Worm (Caenorhabditis elegans) whole organism, young adult: ENCODE measurements around the gene memb-2.

Experiments
- B0261.1 ChIP-seq: sonication (generic microtip); optimal IDR thresholded peaks from 2 replicates; lab custom pipeline; 2016; ENCODE audit warnings: mild to moderate bottlenecking, missing genetic modification characterization, moderate library complexity, missing compliant biosample characterization
- B0336.3 ChIP-seq: fragments of 200-800 bp; sonication (Bioruptor generic); IDR thresholded peaks from 2 replicates; pipeline ENCODE4 v1.3.6; 2022; ENCODE audit warnings: missing genetic modification characterization, missing compliant biosample characterization
- C17E4.6 ChIP-seq: fragments of 200-800 bp; sonication (Bioruptor generic); IDR thresholded peaks from 2 replicates; pipeline ENCODE4 v1.3.6; 2022; ENCODE audit warnings: missing genetic modification reagents, missing genetic modification characterization, missing compliant biosample characterization
- D2030.7 ChIP-seq: fragments of 200-800 bp; sonication (Bioruptor generic); IDR thresholded peaks from 2 replicates; pipeline ENCODE4 v1.3.6; 2022; ENCODE audit warnings: missing genetic modification reagents, missing genetic modification characterization, missing compliant biosample characterization
- F33H1.4 ChIP-seq: fragments of 200-800 bp; sonication (Bioruptor generic); IDR thresholded peaks from 2 replicates; pipeline ENCODE4 v1.3.6; 2022; ENCODE audit warnings: missing genetic modification reagents, missing genetic modification characterization, missing compliant biosample characterization
- F49E8.2 ChIP-seq: sonication (generic microtip); optimal IDR thresholded peaks from 3 replicates; lab custom pipeline; 2017; ENCODE audit warnings: missing genetic modification characterization, mild to moderate bottlenecking, missing compliant biosample characterization, antibody characterized with exemption, moderate library complexity; ENCODE audit not compliant: insufficient read depth
- F55B11.4 ChIP-seq: sonication (generic microtip); optimal IDR thresholded peaks from 2 replicates; lab custom pipeline; 2016; ENCODE audit warnings: missing compliant biosample characterization, missing genetic modification characterization, borderline replicate concordance; ENCODE audit not compliant: insufficient read depth
- F57A8.1 ChIP-seq: fragments of 200-800 bp; sonication (Bioruptor generic); optimal IDR thresholded peaks from 2 replicates; lab custom pipeline; 2018; ENCODE audit warnings: mild to moderate bottlenecking, missing genetic modification characterization, moderate library complexity, missing compliant biosample characterization
- F57C9.4 ChIP-seq: sonication (generic microtip); optimal IDR thresholded peaks from 2 replicates; lab custom pipeline; 2017; ENCODE audit warnings: mild to moderate bottlenecking, missing genetic modification characterization, missing compliant biosample characterization
- T07F8.4 ChIP-seq: sonication (generic microtip); optimal IDR thresholded peaks from 2 replicates; lab custom pipeline; 2016; ENCODE audit warnings: mild to moderate bottlenecking, missing genetic modification characterization, moderate library complexity, missing compliant biosample characterization
- aptf-3 ChIP-seq: fragments of 200-800 bp; sonication (Bioruptor generic); IDR thresholded peaks from 2 replicates; pipeline ENCODE4 v1.3.6; 2022; ENCODE audit warnings: missing genetic modification characterization, missing compliant biosample characterization
- attf-3 ChIP-seq: fragments of 200-800 bp; sonication (Bioruptor generic); conservative IDR thresholded peaks from 2 replicates; pipeline ENCODE4 v1.3.6; 2022; ENCODE audit warnings: missing genetic modification reagents, missing genetic modification characterization, missing compliant biosample characterization
- bed-2 ChIP-seq: fragments of 200-800 bp; sonication (Bioruptor generic); IDR thresholded peaks from 2 replicates; pipeline ENCODE4 v1.3.6; 2022; ENCODE audit warnings: missing genetic modification reagents, missing genetic modification characterization, missing compliant biosample characterization
- ccch-3 ChIP-seq: fragments of 200-800 bp; sonication (Bioruptor generic); optimal IDR thresholded peaks from 2 replicates; lab custom pipeline; 2018; ENCODE audit warnings: mild to moderate bottlenecking, missing genetic modification characterization, missing compliant biosample characterization
- ceh-100 ChIP-seq: fragments of 200-800 bp; sonication (Bioruptor generic); IDR thresholded peaks from 2 replicates; pipeline ENCODE4 v1.3.6; 2022; ENCODE audit warnings: missing genetic modification reagents, missing genetic modification characterization, missing compliant biosample characterization
- ceh-27 ChIP-seq: fragments of 200-800 bp; sonication (Bioruptor generic); optimal IDR thresholded peaks from 2 replicates; lab custom pipeline; 2018; ENCODE audit warnings: mild to moderate bottlenecking, missing genetic modification characterization, moderate library complexity, missing compliant biosample characterization
- ceh-40 ChIP-seq: fragments of 200-800 bp; sonication (Bioruptor generic); IDR thresholded peaks from 2 replicates; pipeline ENCODE4 v1.3.6; 2022; ENCODE audit warnings: missing genetic modification characterization, missing compliant biosample characterization
- ceh-79 ChIP-seq: sonication (generic microtip); optimal IDR thresholded peaks from 2 replicates; lab custom pipeline; 2017; ENCODE audit warnings: mild to moderate bottlenecking, missing genetic modification characterization, missing compliant biosample characterization
- ceh-91 ChIP-seq: fragments of 200-800 bp; sonication (Bioruptor generic); IDR thresholded peaks from 2 replicates; pipeline ENCODE4 v1.3.6; 2022; ENCODE audit warnings: missing genetic modification reagents, missing genetic modification characterization, missing compliant biosample characterization
- dpff-1 ChIP-seq: sonication (generic microtip); optimal IDR thresholded peaks from 2 replicates; lab custom pipeline; 2017; ENCODE audit warnings: mild to moderate bottlenecking, missing genetic modification characterization, missing compliant biosample characterization
- dpl-1 ChIP-seq: fragments of 150-350 bp; optimal IDR thresholded peaks from 2 replicates; lab custom pipeline; 2014; ENCODE audit warnings: missing biosample characterization, missing genetic modification reagents, missing genetic modification characterization
- ekl-4 ChIP-seq: fragments of 200-800 bp; sonication (Bioruptor generic); IDR thresholded peaks from 2 replicates; pipeline ENCODE4 v1.3.6; 2022; ENCODE audit warnings: missing genetic modification reagents, missing genetic modification characterization, missing compliant biosample characterization
- ets-4 ChIP-seq: fragments of 200-800 bp; sonication (Bioruptor generic); optimal IDR thresholded peaks from 2 replicates; lab custom pipeline; 2018; ENCODE audit warnings: mild to moderate bottlenecking, missing genetic modification characterization, missing compliant biosample characterization
- fkh-3 ChIP-seq: sonication (generic microtip); optimal IDR thresholded peaks from 2 replicates; lab custom pipeline; 2016; ENCODE audit warnings: mild to moderate bottlenecking, missing genetic modification characterization, missing compliant biosample characterization
- hlh-12 ChIP-seq: sonication (generic microtip); optimal IDR thresholded peaks from 2 replicates; lab custom pipeline; 2016; ENCODE audit warnings: missing genetic modification characterization, missing compliant biosample characterization
- lin-40 ChIP-seq: sonication (generic microtip); optimal IDR thresholded peaks from 2 replicates; lab custom pipeline; 2016; ENCODE audit warnings: missing genetic modification characterization, mild to moderate bottlenecking, missing compliant biosample characterization, missing genotype, missing genetic modification reagents
- lin-54 ChIP-seq: fragments of 200-800 bp; sonication (Bioruptor generic); optimal IDR thresholded peaks from 2 replicates; lab custom pipeline; 2018; ENCODE audit warnings: mild to moderate bottlenecking, missing genetic modification characterization, missing compliant biosample characterization
- madf-3 ChIP-seq: fragments of 200-800 bp; sonication (Bioruptor generic); IDR thresholded peaks from 2 replicates; pipeline ENCODE4 v1.3.6; 2022; ENCODE audit warnings: missing genetic modification reagents, missing genetic modification characterization, missing compliant biosample characterization
- mel-28 ChIP-seq: sonication (generic microtip); optimal IDR thresholded peaks from 2 replicates; lab custom pipeline; 2016; ENCODE audit warnings: borderline replicate concordance, mild to moderate bottlenecking, missing genetic modification characterization, missing compliant biosample characterization
- nhr-120 ChIP-seq: fragments of 200-800 bp; sonication (Bioruptor generic); IDR thresholded peaks from 2 replicates; pipeline ENCODE4 v1.3.6; 2022; ENCODE audit warnings: missing genetic modification characterization, missing compliant biosample characterization
- pbrm-1 ChIP-seq: fragments of 200-800 bp; sonication (Bioruptor generic); IDR thresholded peaks from 2 replicates; pipeline ENCODE4 v1.3.6; 2022; ENCODE audit warnings: missing genetic modification reagents, missing genetic modification characterization, missing compliant biosample characterization
- rcor-1 ChIP-seq: fragments of 200-800 bp; sonication (Bioruptor generic); IDR thresholded peaks from 2 replicates; pipeline ENCODE4 v1.3.6; 2022; ENCODE audit warnings: missing genetic modification reagents, missing genetic modification characterization, missing compliant biosample characterization
- snpc-1.1 ChIP-seq: sonication (generic microtip); optimal IDR thresholded peaks from 2 replicates; lab custom pipeline; 2017; ENCODE audit warnings: missing genetic modification characterization, mild to moderate bottlenecking, missing compliant biosample characterization, antibody characterized with exemption, moderate library complexity, missing genotype, missing genetic modification reagents; ENCODE audit not compliant: insufficient read depth
- snpc-4 ChIP-seq, 5 experiments: fragments of 150-350 bp in 1 of 5; sonication (generic microtip) in 4 of 5; optimal IDR thresholded peaks; 2 replicates each; lab custom pipeline; 2014 to 2018; ENCODE audit warnings: missing genetic modification characterization in 5 of 5, missing biosample characterization in 3 of 5, antibody characterized with exemption in 2 of 5, mild to moderate bottlenecking in 2 of 5, missing compliant biosample characterization in 2 of 5, missing genotype in 2 of 5, moderate library complexity in 2 of 5, missing genetic modification reagents in 1 of 5
- tbx-9 ChIP-seq: sonication (generic microtip); optimal IDR thresholded peaks from 2 replicates; lab custom pipeline; 2016; ENCODE audit warnings: borderline replicate concordance, missing genetic modification characterization, inconsistent platforms, missing compliant biosample characterization
- xnd-1 ChIP-seq: sonication (generic microtip); optimal IDR thresholded peaks from 2 replicates; lab custom pipeline; 2016; ENCODE audit warnings: missing genotype, missing genetic modification reagents, missing genetic modification characterization, missing compliant biosample characterization
- ztf-26 ChIP-seq: sonication (generic microtip); optimal IDR thresholded peaks from 2 replicates; lab custom pipeline; 2017; ENCODE audit warnings: missing genetic modification characterization, missing compliant biosample characterization
- ztf-6 ChIP-seq: fragments of 200-800 bp; sonication (Bioruptor generic); IDR thresholded peaks from 2 replicates; pipeline ENCODE4 v1.3.6; 2022; ENCODE audit warnings: missing genetic modification reagents, missing genetic modification characterization, missing compliant biosample characterization

The memb-2 gene

DNA sequence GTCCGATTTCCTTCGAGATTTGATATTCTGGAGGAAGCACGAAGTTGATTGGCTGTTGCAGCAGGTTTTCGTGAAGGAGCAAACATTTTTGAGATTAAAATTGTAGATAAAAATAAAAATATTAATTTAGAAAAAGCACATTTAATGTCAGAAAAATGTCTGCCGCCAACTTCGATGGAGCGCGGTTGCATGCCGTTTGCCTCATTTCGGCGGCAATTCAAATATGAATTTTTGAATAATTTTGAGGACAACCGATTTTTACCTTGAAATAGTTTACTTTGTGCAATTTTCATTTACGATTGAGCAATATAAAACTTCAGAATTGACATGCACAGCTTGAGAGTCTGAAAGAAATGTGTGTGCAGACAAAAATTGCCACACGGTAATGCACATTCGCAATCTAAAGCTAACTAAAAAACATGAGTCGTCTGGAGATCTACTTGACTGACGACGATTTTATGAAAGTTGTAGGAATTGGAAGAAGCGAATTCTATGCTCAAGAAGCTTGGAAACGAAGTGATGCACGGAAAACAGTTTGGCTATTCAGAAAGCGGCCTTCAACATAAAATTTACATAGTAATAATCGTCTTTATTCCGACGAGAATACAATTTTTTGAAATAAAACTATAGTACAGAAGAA is 23.4 kb downstream of the memb-2 start, which contains the start of gene zhit-1 (continued):
- no peak for TF ChIP-seq T07F8.4 (tag; lab: Kevin White, UChicago)
- TF ChIP-seq fkh-3 (tag; lab: Kevin White, UChicago), result no peak
- TF ChIP-seq ztf-26, result no peak
- TF ChIP-seq dpff-1 (tag; lab: Kevin White, UChicago), result no peak
- no peak for TF ChIP-seq F55B11.4 (tag; lab: Kevin White, UChicago)
- no peak for TF ChIP-seq B0261.1
- no peak for TF ChIP-seq bed-2 (GFP tag; lab: Robert Waterston, UW)
- TF ChIP-seq nhr-120 (GFP tag; lab: Robert Waterston, UW), result no peak
- TF ChIP-seq dpl-1 (GFP tag; lab: Kevin White, UChicago), result peak; percentile 65
- TF ChIP-seq ets-4, result no peak
- TF ChIP-seq pbrm-1 (GFP tag; lab: Robert Waterston, UW), result no peak
- TF ChIP-seq aptf-3 (GFP tag; lab: Robert Waterston, UW), result no peak
- TF ChIP-seq F49E8.2 (tag; lab: Kevin White, UChicago), result no peak
- no peak for TF ChIP-seq tbx-9 (tag; lab: Kevin White, UChicago)
- TF ChIP-seq ceh-79 (tag; lab: Kevin White, UChicago), result no peak
- no peak for TF ChIP-seq xnd-1 (tag; lab: Kevin White, UChicago)
- TF ChIP-seq F33H1.4 (GFP tag; lab: Robert Waterston, UW), result no peak
- TF ChIP-seq ekl-4 (GFP tag; lab: Robert Waterston, UW), result no peak
- peak; percentile 8 for TF ChIP-seq snpc-4 (GFP tag; optimal IDR thresholded peaks at IDR 0.05; lab: Kevin White, UChicago)
- TF ChIP-seq snpc-4 (tag; optimal IDR thresholded peaks at IDR 0.05; lab: Kevin White, UChicago), result peak; percentile 61 to 73 (median 66)
- peak; percentile 90 for TF ChIP-seq lin-54
- TF ChIP-seq ceh-40 (GFP tag; lab: Robert Waterston, UW), result no peak
- TF ChIP-seq hlh-12 (tag; lab: Kevin White, UChicago), result no peak
- TF ChIP-seq ceh-27 (GFP tag; lab: Kevin White, UChicago), result no peak
- TF ChIP-seq ceh-100, result no peak
- no peak for TF ChIP-seq lin-40
- no peak for TF ChIP-seq madf-3 (GFP tag; lab: Robert Waterston, UW)
- TF ChIP-seq ceh-91 (GFP tag; lab: Robert Waterston, UW), result no peak
- no peak for TF ChIP-seq attf-3 (GFP tag; lab: Robert Waterston, UW)
- no peak for TF ChIP-seq rcor-1
- TF ChIP-seq mel-28 (tag; lab: Kevin White, UChicago), result no peak
- TF ChIP-seq snpc-1.1 (tag; lab: Kevin White, UChicago), result peak; percentile 24

DNA sequence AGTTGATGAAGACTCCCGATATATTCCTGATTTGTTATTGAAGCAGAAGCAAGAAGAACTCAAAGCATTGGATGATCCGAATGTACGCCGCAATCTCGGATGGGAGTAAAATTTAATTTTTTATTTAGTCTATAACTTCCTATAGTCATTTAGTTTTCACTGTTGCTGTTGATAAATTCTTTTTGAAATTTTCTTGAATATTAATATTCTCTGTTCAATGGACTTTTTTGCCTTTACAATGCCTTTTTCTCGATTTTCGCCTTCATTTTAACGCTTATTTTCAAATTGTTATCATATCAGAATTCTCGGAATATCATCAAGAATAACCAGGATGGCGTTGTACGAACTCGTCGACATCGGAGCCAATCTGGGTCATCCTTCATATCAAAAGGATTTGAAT is 25.6 kb downstream of the memb-2 start, which contains the start of gene crn-2:
crn-2 (plus strand) TSS at position 301 of the 400 bp plus-strand sequence.
- no peak for TF ChIP-seq ztf-6 (GFP tag; lab: Robert Waterston, UW)
- TF ChIP-seq F57C9.4 (tag; lab: Kevin White, UChicago), result no peak
- no peak for TF ChIP-seq ccch-3
- TF ChIP-seq C17E4.6 (GFP tag; lab: Robert Waterston, UW), result no peak

DNA sequence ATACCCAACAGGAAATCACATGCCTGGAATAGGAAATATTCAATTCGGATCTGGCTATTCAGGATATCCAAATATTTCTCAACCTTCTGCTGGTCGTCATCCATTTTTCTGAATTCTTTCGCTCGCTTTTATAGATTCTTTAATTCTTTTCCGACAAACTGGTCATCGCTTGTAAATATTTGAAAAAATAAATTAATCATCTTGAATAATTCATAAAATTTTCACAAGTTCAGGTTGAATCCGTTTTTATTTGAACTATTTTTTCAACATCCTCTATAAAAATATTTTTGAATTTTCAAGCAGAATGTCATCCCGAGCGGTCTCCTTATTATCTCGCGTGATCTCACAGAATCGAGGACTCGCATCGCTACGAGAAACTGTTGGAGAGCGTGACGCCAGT is 26.5 kb downstream of the memb-2 start, which contains the start of gene mrpl-48:
mrpl-48 (plus strand) TSS at position 301 of the 400 bp plus-strand sequence.
- TF ChIP-seq B0336.3 (GFP tag; lab: Robert Waterston, UW), result peak; percentile 53; the same call in 1 of the 2 replicates
- no peak for TF ChIP-seq F57A8.1 (GFP tag; lab: Kevin White, UChicago)
- TF ChIP-seq D2030.7 (GFP tag; lab: Robert Waterston, UW), result peak; percentile 24; the same call in 1 of the 2 replicates
